Worm (Caenorhabditis elegans): ENCODE data around the gene srz-10.

DNA sequence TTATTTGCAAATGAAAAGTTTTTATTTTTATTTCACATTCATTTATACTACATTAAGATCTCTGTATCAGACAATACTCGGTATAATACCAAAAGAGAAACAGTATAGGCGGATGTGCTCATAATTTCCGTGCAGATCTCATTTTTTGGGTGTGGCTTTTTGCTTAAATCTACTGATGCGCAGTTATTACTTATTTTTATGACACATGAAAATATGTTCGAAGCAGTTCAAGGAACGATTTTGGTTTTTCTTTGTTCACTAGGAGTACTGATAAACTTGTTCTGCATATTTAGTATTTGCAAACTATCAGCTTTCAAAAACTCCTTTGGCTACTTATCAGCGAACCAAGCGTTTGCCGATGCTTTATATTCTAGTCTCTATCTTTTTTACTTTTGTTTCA is 43.5 kb upstream of the srz-10 start, which contains the start of gene srx-58:
- no peak for TF ChIP-seq ama-1 (optimal IDR thresholded peaks at IDR 0.05)
- no peak for TF ChIP-seq hif-1 (tag; optimal IDR thresholded peaks at IDR 0.05)
- no peak for TF ChIP-seq aly-2 (tag; optimal IDR thresholded peaks at IDR 0.05)
- no peak for TF ChIP-seq unc-62 (GFP tag; optimal IDR thresholded peaks at IDR 0.05 in 1 of 2)
- no peak for TF ChIP-seq unc-62 (tag; optimal IDR thresholded peaks at IDR 0.05)
- no peak for TF ChIP-seq mdl-1 (tag; optimal IDR thresholded peaks at IDR 0.05)
- no peak for TF ChIP-seq lin-39 (tag; optimal IDR thresholded peaks at IDR 0.05)
- no peak for TF ChIP-seq fkh-10 (GFP tag; optimal IDR thresholded peaks at IDR 0.05)
- no peak for TF ChIP-seq Y5F2A.4 (GFP tag; optimal IDR thresholded peaks at IDR 0.05)
